Fruit fly (Drosophila melanogaster): ENCODE results near the gene CG9368.

The CG9368 gene

DNA sequence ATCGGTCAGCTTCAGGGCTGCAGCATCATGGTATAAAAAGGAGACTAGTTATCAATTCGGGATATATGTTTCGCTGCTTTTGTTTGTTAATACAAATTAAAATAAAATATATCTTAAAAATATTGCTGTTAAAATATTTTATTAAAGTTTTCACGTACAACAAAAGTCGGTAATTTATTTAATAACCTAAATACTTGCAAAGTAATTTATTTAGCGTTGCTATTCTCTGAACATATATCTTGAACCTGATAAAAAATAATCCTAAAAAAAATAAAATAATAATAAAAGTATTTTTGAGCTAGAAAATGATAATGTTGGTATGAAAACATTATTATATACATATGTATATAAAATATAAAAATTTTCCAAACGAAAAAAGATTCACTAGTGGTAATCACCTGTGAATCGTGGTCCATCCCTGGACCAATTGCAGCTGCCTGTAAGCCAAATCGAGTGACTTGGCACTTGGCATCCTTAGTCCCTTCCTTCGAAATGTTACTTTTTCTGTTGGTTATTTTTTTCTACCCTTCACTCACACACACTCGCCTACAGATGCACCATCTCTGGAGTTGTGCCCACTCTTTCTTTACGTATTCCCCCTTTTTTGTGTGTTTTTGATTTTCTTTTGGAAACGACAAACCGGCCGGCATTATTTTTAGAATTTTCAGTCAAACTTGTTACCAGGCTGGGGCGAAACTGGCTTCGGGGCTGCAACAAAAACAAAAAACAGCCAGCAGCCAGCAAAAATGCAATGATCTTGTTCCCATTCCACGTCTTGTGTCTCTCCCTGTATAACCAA lies 44.0 kb upstream of the CG9368 start (continued):
- TF ChIP-seq Rel (GFP tag; optimal IDR thresholded peaks at IDR 0.05) (peak; percentile 34), Rel (tag; optimal IDR thresholded peaks at IDR 0.05) (peak; percentile 67), dmrt93B (GFP tag; optimal IDR thresholded peaks at IDR 0.05) (peak; percentile 67), Myc (optimal IDR thresholded peaks at IDR 0.05) (no peak), h (GFP tag; optimal IDR thresholded peaks at IDR 0.05) (no peak), Hr83 (GFP tag; optimal IDR thresholded peaks at IDR 0.05; ENCODE audit: poor library complexity, severe bottlenecking) (no peak), Vsx2 (GFP tag; optimal IDR thresholded peaks at IDR 0.05; ENCODE audit: partially characterized antibody) (no peak), HLH106 (tag; optimal IDR thresholded peaks at IDR 0.05) (peak; percentile 82)

DNA sequence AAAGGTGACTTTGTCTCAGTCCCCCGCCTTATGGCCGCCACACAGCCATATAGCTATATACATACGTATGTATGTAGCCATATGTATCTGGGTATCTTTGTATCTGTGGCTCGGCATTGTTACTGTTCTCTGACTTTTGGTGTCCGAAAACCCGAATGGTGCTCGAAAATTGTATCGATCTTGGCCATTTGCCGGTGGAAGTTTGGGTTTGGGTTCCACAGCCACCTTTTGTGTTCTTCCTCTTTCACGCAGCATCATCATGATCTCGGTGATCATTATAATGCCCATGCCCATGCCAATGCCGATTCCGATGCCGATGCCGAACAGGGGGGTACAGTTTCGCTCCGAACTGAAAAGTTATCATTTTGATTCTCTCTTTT lies 43.4 kb upstream of the CG9368 start:
- TF ChIP-seq lola (GFP tag; optimal IDR thresholded peaks at IDR 0.05) = no peak
- TF ChIP-seq fru (GFP tag; optimal IDR thresholded peaks at IDR 0.05) = peak; percentile 49
- TF ChIP-seq sage (GFP tag; optimal IDR thresholded peaks at IDR 0.05) = peak; percentile 35
- TF ChIP-seq dl (GFP tag; optimal IDR thresholded peaks at IDR 0.05; ENCODE audit: insufficient read depth in 1 of 2, partially characterized antibody in 2 of 2) = no peak
- TF ChIP-seq CG32264 (GFP tag; optimal IDR thresholded peaks at IDR 0.05) = no peak
- TF ChIP-seq psq (GFP tag; optimal IDR thresholded peaks at IDR 0.05) = peak; percentile 0
- no peak for TF ChIP-seq CG9705 (GFP tag; optimal IDR thresholded peaks at IDR 0.05)
- peak; percentile 1 for TF ChIP-seq Hr83 (GFP tag; optimal IDR thresholded peaks at IDR 0.05; ENCODE audit: poor library complexity, severe bottlenecking)
- no peak for TF ChIP-seq rgr (GFP tag; optimal IDR thresholded peaks at IDR 0.05)
- peak; percentile 17 for TF ChIP-seq woc (GFP tag; optimal IDR thresholded peaks at IDR 0.05)
- TF ChIP-seq Hr78 (GFP tag; optimal IDR thresholded peaks at IDR 0.05) = no peak
- TF ChIP-seq Dif (GFP tag; optimal IDR thresholded peaks at IDR 0.05; ENCODE audit: partially characterized antibody) = peak; percentile 39
- TF ChIP-seq CrebA (GFP tag; optimal IDR thresholded peaks at IDR 0.05; ENCODE audit: borderline replicate concordance) = no peak
- TF ChIP-seq Jra (GFP tag; optimal IDR thresholded peaks at IDR 0.05) = peak; percentile 27

dm6 chr3L:19558674-19559073 lies 42.8 kb upstream of the CG9368 start:
- TF ChIP-seq ey (GFP tag; optimal IDR thresholded peaks at IDR 0.05) = no peak
- no peak for TF ChIP-seq N (GFP tag; optimal IDR thresholded peaks at IDR 0.05)
- TF ChIP-seq CrebA (GFP tag; optimal IDR thresholded peaks at IDR 0.05; ENCODE audit: borderline replicate concordance) = no peak
- TF ChIP-seq dl (GFP tag; optimal IDR thresholded peaks at IDR 0.05; ENCODE audit: insufficient read depth in 1 of 2, partially characterized antibody in 2 of 2) = no peak
- TF ChIP-seq rgr (GFP tag; optimal IDR thresholded peaks at IDR 0.05) = no peak
- TF ChIP-seq OdsH (GFP tag; optimal IDR thresholded peaks at IDR 0.05) = no peak
- TF ChIP-seq h (GFP tag; optimal IDR thresholded peaks at IDR 0.05) = no peak
- TF ChIP-seq CG9705 (GFP tag; optimal IDR thresholded peaks at IDR 0.05) = no peak
- TF ChIP-seq jim (GFP tag; optimal IDR thresholded peaks at IDR 0.05) = no peak
- no peak for TF ChIP-seq tai (GFP tag; optimal IDR thresholded peaks at IDR 0.05)
- TF ChIP-seq Dif (GFP tag; optimal IDR thresholded peaks at IDR 0.05; ENCODE audit: partially characterized antibody) = no peak
- TF ChIP-seq brk (GFP tag; optimal IDR thresholded peaks at IDR 0.05) = no peak
- no peak for TF ChIP-seq sage (GFP tag; optimal IDR thresholded peaks at IDR 0.05)
- no peak for TF ChIP-seq sv (GFP tag; optimal IDR thresholded peaks at IDR 0.05)
- TF ChIP-seq GATAd (GFP tag; optimal IDR thresholded peaks at IDR 0.05) = no peak
- no peak for TF ChIP-seq foxo (GFP tag; optimal IDR thresholded peaks at IDR 0.05)
- no peak for TF ChIP-seq HLH106 (tag; optimal IDR thresholded peaks at IDR 0.05)
- no peak for TF ChIP-seq lola (GFP tag; optimal IDR thresholded peaks at IDR 0.05)
- TF ChIP-seq Dfd (GFP tag; optimal IDR thresholded peaks at IDR 0.05) = no peak
- no peak for TF ChIP-seq dsf (GFP tag; optimal IDR thresholded peaks at IDR 0.05; ENCODE audit: borderline replicate concordance)

DNA sequence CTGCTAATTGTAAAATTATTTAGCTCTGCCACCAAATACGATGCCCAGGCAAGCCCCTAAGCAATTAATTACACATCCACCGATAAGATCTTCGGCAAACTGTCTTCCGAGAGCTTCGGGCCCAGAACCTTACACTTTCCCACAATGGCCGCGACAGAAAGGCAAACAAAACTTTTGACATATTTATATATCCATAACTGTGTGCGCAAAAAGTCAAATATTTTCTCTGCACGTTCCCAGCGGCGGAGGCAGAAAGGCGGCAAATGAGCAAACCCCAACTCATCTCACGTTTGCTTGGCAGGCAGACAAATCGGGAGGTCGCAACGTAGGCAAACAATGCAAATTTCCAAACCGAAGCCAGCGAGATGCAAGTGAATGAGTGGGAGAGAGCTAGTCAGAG lies 42.3 kb upstream of the CG9368 start:
- no peak for TF ChIP-seq brk (GFP tag; optimal IDR thresholded peaks at IDR 0.05)
- no peak for TF ChIP-seq Sp1 (GFP tag; optimal IDR thresholded peaks at IDR 0.05)
- TF ChIP-seq CrebA (GFP tag; optimal IDR thresholded peaks at IDR 0.05; ENCODE audit: borderline replicate concordance) = no peak
- TF ChIP-seq CG9705 (GFP tag; optimal IDR thresholded peaks at IDR 0.05) = no peak
- TF ChIP-seq HLH106 (tag; optimal IDR thresholded peaks at IDR 0.05) = no peak
- no peak for TF ChIP-seq dsf (GFP tag; optimal IDR thresholded peaks at IDR 0.05; ENCODE audit: borderline replicate concordance)
- TF ChIP-seq woc (GFP tag; optimal IDR thresholded peaks at IDR 0.05) = no peak
- no peak for TF ChIP-seq Abd-B (GFP tag; optimal IDR thresholded peaks at IDR 0.05)
- no peak for TF ChIP-seq Vsx2 (GFP tag; optimal IDR thresholded peaks at IDR 0.05; ENCODE audit: partially characterized antibody)
- TF ChIP-seq GATAd (GFP tag; optimal IDR thresholded peaks at IDR 0.05) = no peak
- no peak for TF ChIP-seq Mio (GFP tag; optimal IDR thresholded peaks at IDR 0.05)
- no peak for TF ChIP-seq Hr83 (GFP tag; optimal IDR thresholded peaks at IDR 0.05; ENCODE audit: poor library complexity, severe bottlenecking)
- TF ChIP-seq lola (GFP tag; optimal IDR thresholded peaks at IDR 0.05) = no peak
- TF ChIP-seq usp (GFP tag; optimal IDR thresholded peaks at IDR 0.05) = no peak
- no peak for TF ChIP-seq psq (GFP tag; optimal IDR thresholded peaks at IDR 0.05)
- no peak for TF ChIP-seq rgr (GFP tag; optimal IDR thresholded peaks at IDR 0.05)
- no peak for TF ChIP-seq tai (GFP tag; optimal IDR thresholded peaks at IDR 0.05)
- no peak for TF ChIP-seq N (GFP tag; optimal IDR thresholded peaks at IDR 0.05)
- TF ChIP-seq Dif (GFP tag; optimal IDR thresholded peaks at IDR 0.05; ENCODE audit: partially characterized antibody) = no peak

Measured in whole organism, wandering third instar larva.